Worm (Caenorhabditis elegans): ENCODE data around the gene yju-2.

Gene yju-2

DNA sequence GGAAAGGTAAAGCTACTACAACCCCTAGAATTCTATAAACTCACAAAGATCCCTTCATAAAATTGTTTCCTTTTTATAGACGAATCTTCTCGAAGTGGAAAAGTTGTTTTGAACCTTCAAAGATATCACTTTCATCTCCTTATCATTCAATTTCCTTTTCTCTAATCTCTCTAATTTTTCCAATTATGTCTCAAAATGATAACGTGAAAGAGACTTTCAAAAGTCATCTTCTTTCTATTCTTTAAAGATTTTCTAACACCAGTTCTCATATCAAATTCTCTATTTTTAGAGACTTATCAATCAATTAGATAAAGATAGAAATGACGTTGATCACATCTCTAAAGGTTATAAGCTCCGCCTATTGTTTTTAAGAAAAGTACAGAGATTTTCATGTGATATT, 15.3 kb downstream of the yju-2 start:
- TF ChIP-seq nhr-47 (tag; optimal IDR thresholded peaks at IDR 0.05), result no peak
- TF ChIP-seq ets-5 (GFP tag; IDR thresholded peaks at IDR 0.05), result no peak
- peak in 3 of 6 experiments; percentile 13 to 92 (median 48) for TF ChIP-seq elt-3 (tag; optimal IDR thresholded peaks at IDR 0.05)
- TF ChIP-seq snu-23 (GFP tag; optimal IDR thresholded peaks at IDR 0.05), result peak; percentile 23
- TF ChIP-seq vab-15 (tag; optimal IDR thresholded peaks at IDR 0.05), result no peak
- no peak for TF ChIP-seq ces-1 (GFP tag; optimal IDR thresholded peaks at IDR 0.05)
- TF ChIP-seq pax-3 (tag; optimal IDR thresholded peaks at IDR 0.05), result no peak
- TF ChIP-seq efl-1 (optimal IDR thresholded peaks at IDR 0.05), result no peak
- peak in 1 of 2 experiments; percentile 21 for TF ChIP-seq efl-1 (GFP tag; optimal IDR thresholded peaks at IDR 0.05 in 1 of 2)
- peak; percentile 53 for TF ChIP-seq blmp-1 (tag; optimal IDR thresholded peaks at IDR 0.05)
- no peak for TF ChIP-seq ceh-63 (GFP tag; optimal IDR thresholded peaks at IDR 0.05)
- no peak for TF ChIP-seq nhr-84 (tag; optimal IDR thresholded peaks at IDR 0.05)
- TF ChIP-seq unc-30 (tag; optimal IDR thresholded peaks at IDR 0.05), result no peak
- peak; percentile 22 for TF ChIP-seq lin-14 (GFP tag; optimal IDR thresholded peaks at IDR 0.05)
- peak in 1 of 2 experiments; percentile 6 for TF ChIP-seq lin-35 (GFP tag; optimal IDR thresholded peaks at IDR 0.05)
- peak; percentile 3 to 24 for TF ChIP-seq lsy-2 (tag; optimal IDR thresholded peaks at IDR 0.05)
- peak; percentile 40 for TF ChIP-seq nhr-71 (tag; optimal IDR thresholded peaks at IDR 0.05)
- TF ChIP-seq nhr-85 (tag), result peak; percentile 91

DNA sequence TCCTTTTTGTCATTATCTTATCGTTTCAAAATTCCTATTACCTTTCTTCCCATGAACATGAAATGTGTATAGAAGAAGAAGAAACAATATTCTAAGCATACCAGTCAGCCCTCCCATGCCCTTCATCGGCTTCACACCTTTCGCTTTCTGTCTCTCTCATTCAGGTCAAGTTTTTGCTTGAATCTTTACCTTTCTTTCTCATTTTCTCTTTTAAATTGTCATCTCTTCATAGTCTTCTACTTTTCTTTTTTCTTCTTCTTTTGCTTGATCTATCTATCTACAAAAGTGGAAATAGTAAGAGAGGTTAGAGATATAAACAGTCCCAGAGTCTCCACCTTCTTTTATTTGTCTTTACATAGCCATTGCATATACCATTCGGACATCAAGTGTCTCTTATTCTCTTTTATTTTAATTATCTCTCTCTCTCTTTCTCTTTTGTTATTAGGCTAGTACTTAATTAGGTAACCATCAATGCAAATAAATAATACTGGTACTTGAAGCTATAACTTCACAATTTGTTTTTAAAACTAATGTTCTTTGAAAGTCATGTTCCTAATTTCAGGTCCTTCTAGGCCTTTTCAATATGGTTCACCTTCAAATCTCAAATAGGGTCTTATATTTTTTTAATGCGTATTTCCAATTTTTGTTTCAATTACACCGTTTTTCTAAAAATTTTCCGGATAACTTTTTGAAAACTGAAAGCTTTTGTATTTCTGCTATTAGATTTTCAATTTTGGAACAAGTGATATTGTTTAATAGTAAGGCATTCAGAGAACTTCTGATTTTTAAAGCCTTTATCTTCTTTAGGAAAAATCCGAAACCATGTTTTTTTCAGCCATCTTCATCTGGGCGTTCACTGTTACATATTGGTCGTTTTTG, 17.5 kb downstream of the yju-2 start, which contains the start of gene dpy-31:
Gene dpy-31, plus strand, starts transcription at position 829 of the 879 bp plus-strand sequence.
- peak; percentile 37 for TF ChIP-seq nhr-71 (tag; optimal IDR thresholded peaks at IDR 0.05)
- TF ChIP-seq hlh-4 (tag; optimal IDR thresholded peaks at IDR 0.05), result no peak
- TF ChIP-seq efl-1 (optimal IDR thresholded peaks at IDR 0.05), result no peak
- TF ChIP-seq efl-1 (GFP tag; optimal IDR thresholded peaks at IDR 0.05 in 1 of 2), result peak in 1 of 2 experiments; percentile 42
- no peak for TF ChIP-seq alr-1 (tag; optimal IDR thresholded peaks at IDR 0.05; ENCODE audit: borderline replicate concordance)
- TF ChIP-seq C16A3.4 (tag; optimal IDR thresholded peaks at IDR 0.05), result no peak
- no peak for TF ChIP-seq irx-1 (tag; optimal IDR thresholded peaks at IDR 0.05)
- TF ChIP-seq blmp-1 (tag; optimal IDR thresholded peaks at IDR 0.05), result peak; percentile 98
- no peak for TF ChIP-seq mab-9 (GFP tag; IDR thresholded peaks at IDR 0.05)
- no peak for TF ChIP-seq nhr-90 (tag; optimal IDR thresholded peaks at IDR 0.05; ENCODE audit: poor library complexity)
- TF ChIP-seq unc-130 (tag; optimal IDR thresholded peaks at IDR 0.05), result no peak
- no peak for TF ChIP-seq ceh-90 (tag; optimal IDR thresholded peaks at IDR 0.05)
- no peak for TF ChIP-seq aha-1 (tag; optimal IDR thresholded peaks at IDR 0.05)
- TF ChIP-seq mdl-1 (tag; optimal IDR thresholded peaks at IDR 0.05), result no peak
- TF ChIP-seq nhr-20 (tag; optimal IDR thresholded peaks at IDR 0.05), result peak; percentile 35
- TF ChIP-seq lin-14 (GFP tag; optimal IDR thresholded peaks at IDR 0.05), result peak; percentile 58
- TF ChIP-seq tlp-1 (tag; optimal IDR thresholded peaks at IDR 0.05), result no peak
- TF ChIP-seq tbx-2 (tag; optimal IDR thresholded peaks at IDR 0.05), result peak; percentile 19
- peak; percentile 14 for TF ChIP-seq snu-23 (GFP tag; optimal IDR thresholded peaks at IDR 0.05)
- peak in 3 of 6 experiments; percentile 10 to 79 (median 21) for TF ChIP-seq elt-3 (tag; optimal IDR thresholded peaks at IDR 0.05)
- TF ChIP-seq sox-4 (tag; optimal IDR thresholded peaks at IDR 0.05), result no peak
- no peak for TF ChIP-seq sptf-1 (tag; optimal IDR thresholded peaks at IDR 0.05)
- TF ChIP-seq mep-1 (tag; optimal IDR thresholded peaks at IDR 0.05), result peak; percentile 29
- TF ChIP-seq dpl-1 (GFP tag; optimal IDR thresholded peaks at IDR 0.05), result peak in 2 of 3 experiments; percentile 2 to 17
- no peak for TF ChIP-seq aly-2 (tag; optimal IDR thresholded peaks at IDR 0.05)
- peak; percentile 8 to 57 for TF ChIP-seq lsy-2 (tag; optimal IDR thresholded peaks at IDR 0.05)
- TF ChIP-seq egl-27 (tag; optimal IDR thresholded peaks at IDR 0.05), result no peak
- TF ChIP-seq lin-35 (GFP tag; optimal IDR thresholded peaks at IDR 0.05), result no peak
- no peak for TF ChIP-seq sup-37 (GFP tag; optimal IDR thresholded peaks at IDR 0.05)
- no peak for TF ChIP-seq unc-62 (GFP tag; optimal IDR thresholded peaks at IDR 0.05)
